Worm (Caenorhabditis elegans): ENCODE measurements around the gene F56D2.5.

Gene F56D2.5

DNA sequence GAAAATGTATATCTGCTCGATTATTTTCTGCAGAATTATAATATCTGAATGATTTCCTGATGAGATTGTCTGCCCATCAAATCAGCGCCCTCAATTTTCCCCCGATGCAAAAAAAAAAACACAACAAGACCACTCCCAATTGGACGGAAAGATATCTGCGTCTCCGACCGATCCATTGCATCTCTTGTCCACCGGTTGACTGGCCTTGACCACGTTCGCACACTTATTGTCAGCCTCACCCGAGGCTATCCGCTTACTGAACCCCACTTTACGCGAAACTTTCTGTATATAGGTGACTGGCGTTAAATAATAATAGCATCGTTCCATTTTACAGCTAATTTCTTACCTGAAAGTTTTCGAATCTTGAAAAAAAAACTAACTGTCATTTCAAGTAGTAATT lies 13.1 kb upstream of the F56D2.5 start (continued):
- TF ChIP-seq dmd-9 (GFP tag; IDR thresholded peaks at IDR 0.05) (no peak), tra-1 (GFP tag; IDR thresholded peaks at IDR 0.05) (no peak), aha-1 (tag) (peak; percentile 38), aly-2 (tag; optimal IDR thresholded peaks at IDR 0.05) (no peak), lin-38 (GFP tag; IDR thresholded peaks at IDR 0.05) (peak; percentile 32), Y105C5A.15 (GFP tag; IDR thresholded peaks at IDR 0.05) (no peak), ceh-62 (tag; optimal IDR thresholded peaks at IDR 0.05) (no peak), nhr-10 (tag; optimal IDR thresholded peaks at IDR 0.05) (no peak), mxl-3 (GFP tag; optimal IDR thresholded peaks at IDR 0.05) (peak; percentile 43), mdl-1 (tag; optimal IDR thresholded peaks at IDR 0.05) (peak in 1 of 2 experiments; percentile 22), lsy-2 (tag; optimal IDR thresholded peaks at IDR 0.05) (peak in 1 of 2 experiments; percentile 37), zip-11 (GFP tag; IDR thresholded peaks at IDR 0.05) (no peak)

DNA sequence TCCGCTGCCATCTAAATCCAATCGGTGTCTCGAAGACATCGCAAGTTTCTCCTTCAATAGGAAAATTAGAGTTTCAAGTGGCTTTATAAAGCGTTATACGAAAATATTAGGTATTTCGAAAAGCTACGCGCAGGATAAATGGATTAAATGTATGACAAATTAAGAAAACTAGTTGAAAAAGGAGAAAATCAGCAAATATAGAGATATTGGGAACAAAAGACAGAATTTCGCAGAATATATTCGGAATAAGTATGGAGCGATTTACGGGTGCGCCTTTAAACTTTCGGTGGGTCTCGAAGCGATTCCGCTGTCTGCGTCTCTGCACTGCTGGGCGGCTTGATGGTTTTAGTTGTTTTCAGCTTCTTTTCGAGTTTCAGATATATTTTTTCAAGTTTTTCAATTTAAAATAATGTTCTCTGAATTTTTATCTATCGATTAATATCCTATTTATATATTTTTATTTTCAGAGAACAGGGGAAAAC lies 10.5 kb upstream of the F56D2.5 start, which contains the start of the genes ddx-15 and ucr-1:
ddx-15 (minus strand) TSS at position 51 of the 482 bp plus-strand sequence.
ucr-1 (plus strand) TSS at position 468 of the 482 bp plus-strand sequence.
- TF ChIP-seq zip-11 (GFP tag; IDR thresholded peaks at IDR 0.05) (no peak), nhr-28 (tag; optimal IDR thresholded peaks at IDR 0.05) (peak; percentile 23), lin-38 (GFP tag; IDR thresholded peaks at IDR 0.05) (peak; percentile 66), nhr-11 (tag; optimal IDR thresholded peaks at IDR 0.05) (no peak), spr-3 (GFP tag; optimal IDR thresholded peaks at IDR 0.05) (no peak), hif-1 (tag; optimal IDR thresholded peaks at IDR 0.05) (peak in 1 of 2 experiments; percentile 43), nhr-237 (tag; optimal IDR thresholded peaks at IDR 0.05) (no peak), nhr-48 (tag; optimal IDR thresholded peaks at IDR 0.05) (no peak), F37D6.2 (tag; optimal IDR thresholded peaks at IDR 0.05) (no peak), mes-2 (tag; optimal IDR thresholded peaks at IDR 0.05; ENCODE audit: poor library complexity, severe bottlenecking) (peak; percentile 87), rbr-2 (tag; optimal IDR thresholded peaks at IDR 0.05) (peak; percentile 9), lin-13 (GFP tag; optimal IDR thresholded peaks at IDR 0.05) (peak; percentile 37), mdt-29 (GFP tag; IDR thresholded peaks at IDR 0.05) (no peak), Y48G9A.11 (GFP tag; IDR thresholded peaks at IDR 0.05) (no peak), ama-1 (optimal IDR thresholded peaks at IDR 0.05) (peak; percentile 33), nhr-41 (GFP tag; IDR thresholded peaks at IDR 0.05) (no peak), F44E2.7 (GFP tag; IDR thresholded peaks at IDR 0.05) (no peak), duxl-1 (tag; optimal IDR thresholded peaks at IDR 0.05; ENCODE audit: poor library complexity) (no peak), ztf-11 (tag; optimal IDR thresholded peaks at IDR 0.05) (no peak), daf-8 (GFP tag; IDR thresholded peaks at IDR 0.05) (no peak), nhr-25 (tag; optimal IDR thresholded peaks at IDR 0.05; ENCODE audit: borderline replicate concordance, insufficient read depth) (peak; percentile 21), unc-62 (GFP tag; optimal IDR thresholded peaks at IDR 0.05 in 1 of 2) (no peak), unc-62 (tag; optimal IDR thresholded peaks at IDR 0.05) (no peak), egl-27 (tag; optimal IDR thresholded peaks at IDR 0.05) (no peak), unc-130 (GFP tag; optimal IDR thresholded peaks at IDR 0.05) (peak; percentile 27), daf-16 (GFP tag; optimal IDR thresholded peaks at IDR 0.05) (no peak), daf-16 (tag; optimal IDR thresholded peaks at IDR 0.05) (peak; percentile 33), hlh-11 (tag; optimal IDR thresholded peaks at IDR 0.05) (peak; percentile 47), nhr-6 (tag; optimal IDR thresholded peaks at IDR 0.05) (peak; percentile 50), snpc-4 (tag; optimal IDR thresholded peaks at IDR 0.05) (no peak), lin-1 (GFP tag; IDR thresholded peaks at IDR 0.05) (no peak), vab-7 (GFP tag; IDR thresholded peaks at IDR 0.05) (no peak), jun-1 (tag; optimal IDR thresholded peaks at IDR 0.05) (no peak), ZK337.2 (GFP tag; IDR thresholded peaks at IDR 0.05) (no peak), lsy-2 (tag; optimal IDR thresholded peaks at IDR 0.05) (peak; percentile 12 to 88), lir-3 (tag; optimal IDR thresholded peaks at IDR 0.05) (no peak), dpl-1 (GFP tag; optimal IDR thresholded peaks at IDR 0.05) (peak; percentile 68), Y5F2A.4 (GFP tag; optimal IDR thresholded peaks at IDR 0.05) (no peak), nhr-102 (tag; optimal IDR thresholded peaks at IDR 0.05) (no peak), dmd-9 (GFP tag; IDR thresholded peaks at IDR 0.05) (no peak), R02D3.7 (tag; optimal IDR thresholded peaks at IDR 0.05) (peak; percentile 55), tag-97 (GFP tag; IDR thresholded peaks at IDR 0.05) (no peak), hmg-1.1 (GFP tag; IDR thresholded peaks at IDR 0.05) (0 out of 2 replicates have a peak, but pooled peaks have one; percentile 34)

All from whole organism, L4 larva.